Worm (Caenorhabditis elegans) whole organism, L2 larva: ENCODE results near the gene F31F4.1.
A peak's percentile ranks its signal among the peaks of the same experiment; 100 is the strongest.

Experiments used
- C34F6.9 ChIP-seq: fragments of 150-350 bp; optimal IDR thresholded peaks from 2 replicates; lab custom pipeline; 2014; ENCODE audit warnings: missing biosample characterization, missing genetic modification characterization
- F13H6.1 ChIP-seq: sonication (generic microtip); optimal IDR thresholded peaks from 2 replicates; lab custom pipeline; 2016; ENCODE audit warnings: missing genetic modification characterization, missing compliant biosample characterization
- R02D3.7 ChIP-seq: fragments of 150-350 bp; optimal IDR thresholded peaks from 2 replicates; lab custom pipeline; 2014; ENCODE audit warnings: missing biosample characterization, missing genetic modification characterization
- Y55F3AM.14 ChIP-seq: fragments of 200-800 bp; sonication (Bioruptor generic); optimal IDR thresholded peaks from 2 replicates; lab custom pipeline; 2018; ENCODE audit warnings: mild to moderate bottlenecking, missing genetic modification characterization, missing compliant biosample characterization
- alr-1 ChIP-seq: fragments of 150-350 bp; optimal IDR thresholded peaks from 2 replicates; lab custom pipeline; 2014; ENCODE audit warnings: missing biosample characterization, missing genetic modification characterization
- ama-1 ChIP-seq: fragments of 150-350 bp; optimal IDR thresholded peaks from 2 replicates; lab custom pipeline; 2018; ENCODE audit warnings: inconsistent platforms
- blmp-1 ChIP-seq: sonication (generic microtip); optimal IDR thresholded peaks from 2 replicates; lab custom pipeline; 2017; ENCODE audit warnings: missing genetic modification characterization, mild to moderate bottlenecking, missing compliant biosample characterization, antibody characterized with exemption, moderate library complexity; ENCODE audit not compliant: insufficient read depth
- ceh-16 ChIP-seq: fragments of 150-350 bp; optimal IDR thresholded peaks from 2 replicates; lab custom pipeline; 2014; ENCODE audit warnings: missing biosample characterization, missing genetic modification characterization
- crh-2 ChIP-seq: sonication (generic microtip); optimal IDR thresholded peaks from 2 replicates; lab custom pipeline; 2017; ENCODE audit warnings: missing biosample characterization, missing genetic modification characterization
- egl-27 ChIP-seq: sonication (generic microtip); optimal IDR thresholded peaks from 3 replicates; lab custom pipeline; 2017; ENCODE audit warnings: missing biosample characterization, missing genetic modification reagents, missing genetic modification characterization
- elt-3 ChIP-seq: sonication (generic microtip); optimal IDR thresholded peaks from 2 replicates; lab custom pipeline; 2017; ENCODE audit warnings: missing biosample characterization, missing genetic modification characterization
- lin-11 ChIP-seq: fragments of 150-350 bp; sonication (generic microtip); optimal IDR thresholded peaks from 2 replicates; lab custom pipeline; 2014; ENCODE audit warnings: missing biosample characterization, missing genetic modification characterization, inconsistent platforms, mixed read lengths
- lin-13 ChIP-seq: fragments of 150-350 bp; optimal IDR thresholded peaks from 2 replicates; lab custom pipeline; 2014; ENCODE audit warnings: missing biosample characterization, missing genetic modification reagents, missing genetic modification characterization
- lin-39 ChIP-seq: fragments of 150-350 bp; optimal IDR thresholded peaks from 2 replicates; lab custom pipeline; 2014; ENCODE audit warnings: missing biosample characterization, missing genetic modification reagents, missing genetic modification characterization
- lsy-2 ChIP-seq, 2 experiments: fragments of 150-350 bp in 1 of 2; sonication (generic microtip) in 1 of 2; optimal IDR thresholded peaks; 2 replicates each; lab custom pipeline; 2014 to 2017; ENCODE audit warnings: missing biosample characterization in 2 of 2, missing genetic modification characterization in 2 of 2
- mab-5 ChIP-seq: fragments of 150-350 bp; optimal IDR thresholded peaks from 2 replicates; lab custom pipeline; 2014; ENCODE audit warnings: missing biosample characterization, missing genetic modification characterization
- mdl-1 ChIP-seq, 2 experiments: fragments of 150-350 bp in 1 of 2; sonication (generic microtip) in 1 of 2; optimal IDR thresholded peaks; 2 replicates each; lab custom pipeline; 2017; ENCODE audit warnings: missing biosample characterization in 2 of 2, missing genetic modification characterization in 2 of 2
- nhr-11 ChIP-seq: fragments of 150-350 bp; optimal IDR thresholded peaks from 2 replicates; lab custom pipeline; 2014; ENCODE audit warnings: missing biosample characterization, missing genetic modification characterization
- nhr-12 ChIP-seq: fragments of 150-350 bp; optimal IDR thresholded peaks from 2 replicates; lab custom pipeline; 2014; ENCODE audit warnings: missing biosample characterization, missing genetic modification characterization
- nhr-129 ChIP-seq: fragments of 150-350 bp; optimal IDR thresholded peaks from 2 replicates; lab custom pipeline; 2014; ENCODE audit warnings: missing biosample characterization, missing genetic modification characterization
- nhr-21 ChIP-seq: fragments of 150-350 bp; optimal IDR thresholded peaks from 2 replicates; lab custom pipeline; 2014; ENCODE audit warnings: missing biosample characterization, missing genetic modification characterization
- nhr-23 ChIP-seq: fragments of 150-350 bp; optimal IDR thresholded peaks from 2 replicates; lab custom pipeline; 2014; ENCODE audit warnings: missing biosample characterization, missing genetic modification reagents, missing genetic modification characterization
- nhr-237 ChIP-seq: fragments of 150-350 bp; optimal IDR thresholded peaks from 2 replicates; lab custom pipeline; 2014; ENCODE audit warnings: missing biosample characterization, missing genetic modification characterization
- nhr-25 ChIP-seq: fragments of 150-350 bp; sonication (generic microtip); optimal IDR thresholded peaks from 3 replicates; lab custom pipeline; 2014; ENCODE audit warnings: missing biosample characterization, missing genetic modification characterization
- nhr-6 ChIP-seq: fragments of 150-350 bp; optimal IDR thresholded peaks from 2 replicates; lab custom pipeline; 2014; ENCODE audit warnings: missing biosample characterization, missing genetic modification characterization
- nhr-77 ChIP-seq: fragments of 150-350 bp; optimal IDR thresholded peaks from 2 replicates; lab custom pipeline; 2014; ENCODE audit warnings: missing biosample characterization, missing genetic modification characterization
- peb-1 ChIP-seq: fragments of 150-350 bp; optimal IDR thresholded peaks from 2 replicates; lab custom pipeline; 2014; ENCODE audit warnings: missing biosample characterization, missing genetic modification characterization
- sem-4 ChIP-seq: fragments of 150-350 bp; optimal IDR thresholded peaks from 2 replicates; lab custom pipeline; 2014; ENCODE audit warnings: missing biosample characterization, missing genetic modification reagents, missing genetic modification characterization
- skn-1 ChIP-seq: sonication (generic microtip); optimal IDR thresholded peaks from 2 replicates; lab custom pipeline; 2017; ENCODE audit warnings: missing biosample characterization, missing genetic modification characterization
- sma-3 ChIP-seq: sonication (generic microtip); optimal IDR thresholded peaks from 2 replicates; lab custom pipeline; 2016; ENCODE audit warnings: missing genetic modification reagents, missing genetic modification characterization, missing compliant biosample characterization
- sma-9 ChIP-seq, 2 experiments: fragments of 150-350 bp in 1 of 2; sonication (generic microtip) in 1 of 2; optimal IDR thresholded peaks; 2 replicates each; lab custom pipeline; 2014 to 2016; ENCODE audit warnings: missing genetic modification characterization in 2 of 2, mild to moderate bottlenecking in 1 of 2, missing biosample characterization in 1 of 2, missing compliant biosample characterization in 1 of 2, missing genetic modification reagents in 1 of 2, moderate library complexity in 1 of 2
- snpc-4 ChIP-seq: fragments of 150-350 bp; optimal IDR thresholded peaks from 2 replicates; lab custom pipeline; 2014; ENCODE audit warnings: missing biosample characterization, missing genetic modification characterization
- unc-39 ChIP-seq: fragments of 150-350 bp; optimal IDR thresholded peaks from 2 replicates; lab custom pipeline; 2014; ENCODE audit warnings: missing biosample characterization, missing genetic modification characterization
- unc-55 ChIP-seq: fragments of 150-350 bp; sonication (generic microtip); optimal IDR thresholded peaks from 3 replicates; lab custom pipeline; 2014; ENCODE audit warnings: missing biosample characterization, missing genetic modification reagents, missing genetic modification characterization
- unc-62 ChIP-seq: fragments of 150-350 bp; optimal IDR thresholded peaks from 2 replicates; lab custom pipeline; 2014; ENCODE audit warnings: missing biosample characterization, missing genetic modification reagents, missing genetic modification characterization
- zag-1 ChIP-seq: fragments of 150-350 bp; optimal IDR thresholded peaks from 2 replicates; lab custom pipeline; 2014; ENCODE audit warnings: missing biosample characterization, missing genetic modification characterization
- ztf-1 ChIP-seq: fragments of 200-800 bp; sonication (Bioruptor generic); conservative IDR thresholded peaks from 2 replicates; pipeline ENCODE4 v1.3.6; 2022; ENCODE audit warnings: missing genetic modification characterization, missing compliant biosample characterization
- ztf-11 ChIP-seq: sonication (generic microtip); optimal IDR thresholded peaks from 2 replicates; lab custom pipeline; 2017; ENCODE audit warnings: missing biosample characterization, missing genetic modification characterization
- ztf-4 ChIP-seq: fragments of 150-350 bp; optimal IDR thresholded peaks from 2 replicates; lab custom pipeline; 2014; ENCODE audit warnings: missing biosample characterization, missing genetic modification characterization

F31F4.1 gene

ce11 chrV:724470-724890, 40.6 kb downstream of the F31F4.1 start:
- TF ChIP-seq snpc-4 (no peak), F13H6.1 (no peak), ztf-4 (tag; lab: Kevin White, UChicago) (no peak), sma-3 (GFP tag; lab: Kevin White, UChicago) (peak; percentile 31)

- TF ChIP-seq lin-11 (tag; lab: Kevin White, UChicago) = peak; percentile 13
- TF ChIP-seq sma-9 (GFP tag; optimal IDR thresholded peaks at IDR 0.05; lab: Kevin White, UChicago) = peak; percentile 41
- TF ChIP-seq sma-9 (tag; optimal IDR thresholded peaks at IDR 0.05; lab: Kevin White, UChicago) = no peak
- peak; percentile 35 for TF ChIP-seq nhr-129 (tag; lab: Kevin White, UChicago)
- no peak for TF ChIP-seq snpc-4
- TF ChIP-seq nhr-6 (tag; lab: Kevin White, UChicago) = no peak
- TF ChIP-seq nhr-21 = peak; percentile 16
- peak; percentile 92 for TF ChIP-seq ama-1
- peak; percentile 14 for TF ChIP-seq Y55F3AM.14 (GFP tag; lab: Kevin White, UChicago)
Measured at ce11 chrV:724946-725806, 41.3 kb downstream of the F31F4.1 start.

- TF ChIP-seq egl-27 (tag; lab: Kevin White, UChicago) = no peak
- no peak for TF ChIP-seq ceh-16 (tag; lab: Kevin White, UChicago)
- TF ChIP-seq Y55F3AM.14 (GFP tag; lab: Kevin White, UChicago) = peak; percentile 27
- no peak for TF ChIP-seq sma-3 (GFP tag; lab: Kevin White, UChicago)
- TF ChIP-seq unc-39 (tag; lab: Kevin White, UChicago) = no peak
- peak; percentile 14 for TF ChIP-seq crh-2 (tag; lab: Kevin White, UChicago)
- TF ChIP-seq lsy-2 (tag; optimal IDR thresholded peaks at IDR 0.05; lab: Kevin White, UChicago) = peak in 1 of 2 experiments; percentile 29
- no peak for TF ChIP-seq alr-1 (tag; lab: Kevin White, UChicago)
- no peak for TF ChIP-seq sem-4 (tag; lab: Kevin White, UChicago)
- TF ChIP-seq ama-1 = peak; percentile 94
- TF ChIP-seq mab-5 (tag; lab: Kevin White, UChicago) = no peak
Measured at ce11 chrV:725807-726572, 42.1 kb downstream of the F31F4.1 start.

- peak in 1 of 2 experiments; percentile 23 for TF ChIP-seq lsy-2 (tag; optimal IDR thresholded peaks at IDR 0.05; lab: Kevin White, UChicago)
- TF ChIP-seq snpc-4 = no peak
- peak; percentile 19 for TF ChIP-seq nhr-129 (tag; lab: Kevin White, UChicago)
- TF ChIP-seq lin-11 (tag; lab: Kevin White, UChicago) = peak; percentile 38
- no peak for TF ChIP-seq mab-5 (tag; lab: Kevin White, UChicago)
- TF ChIP-seq unc-55 (GFP tag; lab: Kevin White, UChicago) = no peak
- TF ChIP-seq sem-4 (tag; lab: Kevin White, UChicago) = no peak
- no peak for TF ChIP-seq nhr-77 (tag; lab: Kevin White, UChicago)
- TF ChIP-seq blmp-1 (tag; lab: Kevin White, UChicago) = no peak
- TF ChIP-seq nhr-21 = peak; percentile 41
- no peak for TF ChIP-seq unc-39 (tag; lab: Kevin White, UChicago)
- TF ChIP-seq zag-1 = no peak
- TF ChIP-seq R02D3.7 (tag; lab: Kevin White, UChicago) = no peak
- TF ChIP-seq nhr-12 = no peak
- no peak for TF ChIP-seq peb-1 (tag; lab: Kevin White, UChicago)
- TF ChIP-seq ztf-1 (GFP tag; lab: Robert Waterston, UW) = no peak
- TF ChIP-seq C34F6.9 (tag; lab: Kevin White, UChicago) = no peak
- TF ChIP-seq ceh-16 (tag; lab: Kevin White, UChicago) = no peak
- no peak for TF ChIP-seq mdl-1 (tag; optimal IDR thresholded peaks at IDR 0.05; lab: Kevin White, UChicago)
- no peak for TF ChIP-seq ztf-4 (tag; lab: Kevin White, UChicago)
- no peak for TF ChIP-seq nhr-25 (tag; lab: Kevin White, UChicago)
- no peak for TF ChIP-seq unc-62 (GFP tag; lab: Kevin White, UChicago)
- no peak for TF ChIP-seq nhr-11
- no peak for TF ChIP-seq lin-39 (tag; lab: Kevin White, UChicago)
- TF ChIP-seq ztf-11 (tag; lab: Kevin White, UChicago) = no peak
- TF ChIP-seq skn-1 = no peak
- TF ChIP-seq sma-9 (GFP tag; optimal IDR thresholded peaks at IDR 0.05; lab: Kevin White, UChicago) = peak; percentile 20
- no peak for TF ChIP-seq sma-9 (tag; optimal IDR thresholded peaks at IDR 0.05; lab: Kevin White, UChicago)
- peak; percentile 48 for TF ChIP-seq lin-13 (GFP tag; lab: Kevin White, UChicago)
- TF ChIP-seq elt-3 (tag; lab: Kevin White, UChicago) = no peak
- TF ChIP-seq nhr-237 = no peak
- peak; percentile 76 for TF ChIP-seq ama-1
- TF ChIP-seq sma-3 (GFP tag; lab: Kevin White, UChicago) = no peak
- no peak for TF ChIP-seq nhr-23 (tag; lab: Kevin White, UChicago)
Measured at ce11 chrV:726573-727483, 43.0 kb downstream of the F31F4.1 start.
